Fruit fly (Drosophila melanogaster) whole organism, adult: ENCODE data around the gene CG15047.

ENCODE experiments used
- CG11617 ChIP-seq: fragments of 200-800 bp; sonication (Bioruptor generic); optimal IDR thresholded peaks from 2 replicates; lab custom pipeline; 2017; ENCODE audit warnings: mild to moderate bottlenecking, missing biosample characterization, missing genetic modification reagents, missing genetic modification characterization
- CG12768 ChIP-seq: fragments of 200-800 bp; sonication (Bioruptor generic); optimal IDR thresholded peaks from 2 replicates; lab custom pipeline; 2017; ENCODE audit warnings: missing biosample characterization, missing genetic modification characterization, mild to moderate bottlenecking, moderate library complexity, missing genetic modification reagents
- CG1620 ChIP-seq: fragments of 200-800 bp; sonication (Bioruptor generic); optimal IDR thresholded peaks from 2 replicates; lab custom pipeline; 2016; ENCODE audit warnings: missing biosample characterization, missing genetic modification characterization
- CG7045 ChIP-seq: fragments of 200-800 bp; sonication (Bioruptor generic); optimal IDR thresholded peaks from 2 replicates; lab custom pipeline; 2017; ENCODE audit warnings: missing biosample characterization, mild to moderate bottlenecking, missing genetic modification characterization
- Clk ChIP-seq: fragments of 200-800 bp; sonication (Bioruptor generic); optimal IDR thresholded peaks from 2 replicates; lab custom pipeline; 2017; ENCODE audit warnings: missing biosample characterization, missing genetic modification characterization
- bab1 ChIP-seq: fragments of 200-800 bp; sonication (Bioruptor generic); optimal IDR thresholded peaks from 3 replicates; lab custom pipeline; 2019; ENCODE audit warnings: missing biosample characterization, mild to moderate bottlenecking, missing genetic modification characterization, moderate library complexity
- cic ChIP-seq: fragments of 200-800 bp; sonication (Bioruptor generic); optimal IDR thresholded peaks from 2 replicates; lab custom pipeline; 2017; ENCODE audit warnings: missing biosample characterization, mild to moderate bottlenecking, missing genetic modification characterization, moderate library complexity
- cnc ChIP-seq, 2 experiments: fragments of >200 bp; optimal IDR thresholded peaks; 2 replicates each; lab custom pipeline; 2017
- kay ChIP-seq: fragments of 200-800 bp; sonication (Bioruptor generic); peaks from one replicate; lab custom pipeline; 2016; ENCODE audit warnings: missing biosample characterization, missing genetic modification characterization, borderline replicate concordance
- tj ChIP-seq: fragments of 200-800 bp; sonication (Bioruptor generic); optimal IDR thresholded peaks from 3 replicates; lab custom pipeline; 2017; ENCODE audit warnings: missing biosample characterization, mild to moderate bottlenecking, missing genetic modification characterization, moderate library complexity

DNA sequence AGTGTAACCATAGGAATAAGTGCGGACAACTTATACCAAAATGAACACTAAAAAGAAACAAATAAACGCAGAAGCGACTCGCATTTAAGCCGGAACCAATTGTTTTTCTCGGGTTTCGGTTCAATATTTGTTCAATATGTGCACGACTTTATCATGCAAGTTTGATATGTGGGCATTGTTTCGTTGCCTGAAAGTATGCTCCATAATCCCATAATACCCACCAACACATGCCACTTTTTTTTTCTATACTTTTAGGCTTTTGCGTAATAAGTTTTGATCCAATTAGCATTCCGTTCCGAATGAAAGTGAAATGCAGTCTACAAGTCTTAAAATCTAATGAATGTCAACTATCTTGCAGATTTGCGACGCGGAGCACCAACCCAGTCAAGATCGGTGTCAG, 8.1 kb upstream of the CG15047 start:
- TF ChIP-seq kay (no peak), CG11617 (GFP tag; lab: Kevin White, UChicago) (no peak), CG12768 (GFP tag; lab: Kevin White, UChicago) (no peak), cic (GFP tag; lab: Kevin White, UChicago) (no peak), Clk (GFP tag; lab: Kevin White, UChicago) (no peak), CG7045 (GFP tag; lab: Kevin White, UChicago) (no peak), tj (GFP tag; lab: Kevin White, UChicago) (no peak), cnc (optimal IDR thresholded peaks at IDR 0.05; lab: Kevin White, UChicago) (no peak), CG1620 (GFP tag; lab: Kevin White, UChicago) (no peak), bab1 (GFP tag; lab: Kevin White, UChicago) (peak; percentile 2)
